Worm (Caenorhabditis elegans): ENCODE data around the gene hsd-3.
A peak's percentile ranks its signal among the peaks of the same experiment; 100 is the strongest.

hsd-3 gene

ce11 chrX:4960910-4961680, 48.0 kb upstream of the hsd-3 start:
- TF ChIP-seq lin-40 (tag; optimal IDR thresholded peaks at IDR 0.05): no peak
- TF ChIP-seq akir-1 (GFP tag; optimal IDR thresholded peaks at IDR 0.05): peak; percentile 27
- no peak for TF ChIP-seq egl-44 (GFP tag; IDR thresholded peaks at IDR 0.05)
- 0 out of 2 replicates have a peak, but pooled peaks have one; percentile 46 for TF ChIP-seq F37B4.10 (GFP tag; IDR thresholded peaks at IDR 0.05)
- peak; percentile 26; the same call in 1 of the 2 replicates for TF ChIP-seq bed-2 (GFP tag; IDR thresholded peaks at IDR 0.05)
- no peak for TF ChIP-seq F33H1.4 (GFP tag; IDR thresholded peaks at IDR 0.05)
- no peak for TF ChIP-seq xnd-1 (tag; optimal IDR thresholded peaks at IDR 0.05)
- TF ChIP-seq athp-1 (tag; optimal IDR thresholded peaks at IDR 0.05): no peak
- 0 out of 2 replicates have a peak, but pooled peaks have one; percentile 16 for TF ChIP-seq mcd-1 (GFP tag; IDR thresholded peaks at IDR 0.05)
- no peak for TF ChIP-seq nfya-1 (tag; optimal IDR thresholded peaks at IDR 0.05; ENCODE audit: borderline replicate concordance, insufficient read depth)
- peak; percentile 31; the same call in 1 of the 2 replicates for TF ChIP-seq pbrm-1 (GFP tag; IDR thresholded peaks at IDR 0.05)
- TF ChIP-seq K11D2.4 (GFP tag; IDR thresholded peaks at IDR 0.05): no peak
- peak; percentile 28; the same call in 1 of the 2 replicates for TF ChIP-seq Y53G8AR.9 (GFP tag; conservative IDR thresholded peaks at IDR 0.05)
- no peak for TF ChIP-seq aptf-3 (GFP tag; IDR thresholded peaks at IDR 0.05)

ce11 chrX:4961681-4962656, 47.1 kb upstream of the hsd-3 start:
- TF ChIP-seq let-607 (tag; optimal IDR thresholded peaks at IDR 0.05) (no peak), ZK185.1 (tag; optimal IDR thresholded peaks at IDR 0.05; ENCODE audit: poor library complexity, severe bottlenecking) (no peak), akir-1 (GFP tag; optimal IDR thresholded peaks at IDR 0.05) (no peak), lin-35 (GFP tag; optimal IDR thresholded peaks at IDR 0.05) (no peak), F33H1.4 (GFP tag; IDR thresholded peaks at IDR 0.05) (no peak), cebp-1 (GFP tag; IDR thresholded peaks at IDR 0.05) (peak; percentile 82), cebp-1 (tag; optimal IDR thresholded peaks at IDR 0.05) (peak; percentile 98), nhr-179 (tag; optimal IDR thresholded peaks at IDR 0.05) (no peak), hmg-1.2 (GFP tag; IDR thresholded peaks at IDR 0.05) (peak; percentile 64; the same call in 1 of the 2 replicates), C06A6.2 (GFP tag; conservative IDR thresholded peaks at IDR 0.05) (0 out of 2 replicates have a peak, but pooled peaks have one; percentile 12), xnd-1 (tag; optimal IDR thresholded peaks at IDR 0.05) (no peak), ztf-3 (GFP tag; optimal IDR thresholded peaks at IDR 0.05) (peak; percentile 4), nhr-80 (tag; optimal IDR thresholded peaks at IDR 0.05) (no peak), F22D6.2 (tag; optimal IDR thresholded peaks at IDR 0.05) (no peak), nfya-1 (tag; optimal IDR thresholded peaks at IDR 0.05; ENCODE audit: borderline replicate concordance, insufficient read depth) (no peak), mel-28 (tag; optimal IDR thresholded peaks at IDR 0.05; ENCODE audit: borderline replicate concordance) (no peak), K12H6.12 (tag; optimal IDR thresholded peaks at IDR 0.05) (peak; percentile 75), tbp1 (GFP tag; optimal IDR thresholded peaks at IDR 0.05) (peak; percentile 28), ceh-40 (GFP tag; IDR thresholded peaks at IDR 0.05) (no peak), ccch-3 (GFP tag; optimal IDR thresholded peaks at IDR 0.05) (no peak), C17E4.6 (GFP tag; IDR thresholded peaks at IDR 0.05) (no peak), Y53G8AR.9 (GFP tag; conservative IDR thresholded peaks at IDR 0.05) (no peak), madf-3 (GFP tag; IDR thresholded peaks at IDR 0.05) (0 out of 2 replicates have a peak, but pooled peaks have one; percentile 19), nfyb-1 (GFP tag; IDR thresholded peaks at IDR 0.05) (peak; percentile 58), ama-1 (optimal IDR thresholded peaks at IDR 0.05) (no peak), ama-1 (GFP tag; optimal IDR thresholded peaks at IDR 0.05) (no peak), rcor-1 (GFP tag; IDR thresholded peaks at IDR 0.05) (no peak), D2030.7 (GFP tag; IDR thresholded peaks at IDR 0.05) (no peak), unc-62 (GFP tag; optimal IDR thresholded peaks at IDR 0.05) (peak; percentile 27), lsy-27 (tag; optimal IDR thresholded peaks at IDR 0.05; ENCODE audit: borderline replicate concordance, insufficient read depth) (no peak), ets-4 (GFP tag; optimal IDR thresholded peaks at IDR 0.05) (no peak), egrh-3 (GFP tag; IDR thresholded peaks at IDR 0.05) (peak; percentile 24; the same call in 1 of the 2 replicates), lin-40 (tag; optimal IDR thresholded peaks at IDR 0.05) (peak; percentile 42), zfh-2 (GFP tag; conservative IDR thresholded peaks at IDR 0.05) (peak; percentile 89)
